Worm (Caenorhabditis elegans): ENCODE results near the gene casy-1.

Gene casy-1

DNA sequence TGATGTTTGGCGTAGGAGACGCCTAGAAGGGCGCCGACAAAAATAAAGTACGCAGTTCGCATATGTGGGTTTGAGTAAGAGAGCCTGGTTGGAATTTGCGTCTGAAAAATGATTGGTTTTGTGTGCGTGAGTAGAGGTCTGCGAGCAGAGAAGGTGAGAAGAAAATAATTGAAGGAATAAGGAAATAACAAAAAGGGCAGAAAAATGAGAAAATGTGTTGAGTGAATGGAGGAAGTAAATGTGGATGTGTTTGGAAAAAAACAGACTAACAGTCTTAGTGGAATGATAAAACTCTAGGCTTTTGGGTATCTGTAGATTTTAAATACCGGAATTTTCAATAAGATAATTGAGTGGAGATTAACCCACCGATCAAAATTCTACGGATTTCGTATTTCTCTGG is at the start of gene casy-1:
casy-1 (minus strand) TSS at position 101 of the 400 bp plus-strand sequence.
- no peak for TF ChIP-seq peb-1 (tag; optimal IDR thresholded peaks at IDR 0.05)
- TF ChIP-seq C34F6.9 (tag; optimal IDR thresholded peaks at IDR 0.05), result no peak
- no peak for TF ChIP-seq alr-1 (tag; optimal IDR thresholded peaks at IDR 0.05)
- no peak for TF ChIP-seq unc-55 (GFP tag; optimal IDR thresholded peaks at IDR 0.05)
- TF ChIP-seq sma-9 (GFP tag; optimal IDR thresholded peaks at IDR 0.05), result no peak
- TF ChIP-seq sma-9 (tag; optimal IDR thresholded peaks at IDR 0.05), result no peak

DNA sequence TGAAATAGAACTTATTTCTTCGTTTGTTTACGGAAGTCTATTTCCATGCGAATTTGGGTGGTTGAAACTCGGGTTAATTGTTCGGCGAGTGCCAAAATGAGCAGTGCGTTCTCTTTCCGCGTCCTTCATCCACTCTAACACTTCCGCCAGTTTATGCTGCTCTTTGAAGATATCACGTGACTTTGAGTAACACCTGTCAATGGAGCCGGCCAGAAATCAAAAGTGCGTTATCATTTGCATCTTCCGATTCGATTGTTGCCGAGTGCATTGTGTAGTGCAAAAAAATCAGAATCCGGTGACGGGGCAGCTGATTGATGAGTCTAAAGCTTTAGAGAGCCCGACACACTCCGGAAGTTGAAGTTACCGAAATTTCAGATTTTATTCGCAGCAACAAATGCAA is 44.5 kb upstream of the casy-1 start:
- no peak for TF ChIP-seq mdl-1 (tag; optimal IDR thresholded peaks at IDR 0.05)
- no peak for TF ChIP-seq egl-27 (tag; optimal IDR thresholded peaks at IDR 0.05)
- TF ChIP-seq elt-3 (tag; optimal IDR thresholded peaks at IDR 0.05), result no peak
- TF ChIP-seq zag-1 (tag; optimal IDR thresholded peaks at IDR 0.05), result no peak
- no peak for TF ChIP-seq gmeb-1 (tag; optimal IDR thresholded peaks at IDR 0.05)
- TF ChIP-seq nhr-12 (tag; optimal IDR thresholded peaks at IDR 0.05), result no peak
- no peak for TF ChIP-seq ceh-16 (tag; optimal IDR thresholded peaks at IDR 0.05)
- no peak for TF ChIP-seq nhr-21 (tag; optimal IDR thresholded peaks at IDR 0.05)
- no peak for TF ChIP-seq ceh-82 (tag; optimal IDR thresholded peaks at IDR 0.05)
- TF ChIP-seq nhr-129 (tag; optimal IDR thresholded peaks at IDR 0.05), result no peak

DNA sequence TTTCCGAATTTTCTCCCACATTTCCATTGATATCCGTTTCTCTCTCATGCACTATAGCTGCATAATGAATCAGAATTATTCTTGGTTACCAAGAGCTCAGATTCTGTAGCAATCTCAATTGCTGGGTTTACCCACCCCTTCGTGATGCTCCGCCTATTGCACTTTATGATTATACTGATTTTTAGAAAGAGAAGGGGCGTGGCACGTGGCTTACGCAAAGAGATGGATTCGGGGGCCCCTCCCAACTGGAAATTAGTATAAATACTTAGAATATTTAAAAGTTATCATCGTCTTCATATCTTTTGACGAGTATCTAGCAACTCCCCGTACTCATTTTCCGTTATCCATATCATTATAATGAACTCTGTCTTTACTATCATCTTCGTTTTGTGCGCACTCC is 43.7 kb upstream of the casy-1 start, which contains the start of gene ins-6:
ins-6 (plus strand) TSS at position 301 of the 400 bp plus-strand sequence.
- no peak for TF ChIP-seq F13H6.1 (tag; optimal IDR thresholded peaks at IDR 0.05)
- no peak for TF ChIP-seq zag-1 (tag; optimal IDR thresholded peaks at IDR 0.05)
- TF ChIP-seq ztf-11 (tag; optimal IDR thresholded peaks at IDR 0.05), result no peak
- TF ChIP-seq lin-13 (GFP tag; optimal IDR thresholded peaks at IDR 0.05), result no peak
- no peak for TF ChIP-seq ceh-82 (tag; optimal IDR thresholded peaks at IDR 0.05)
- no peak for TF ChIP-seq egl-27 (tag; optimal IDR thresholded peaks at IDR 0.05)
- TF ChIP-seq sma-9 (GFP tag; optimal IDR thresholded peaks at IDR 0.05), result no peak
- TF ChIP-seq sma-9 (tag; optimal IDR thresholded peaks at IDR 0.05), result no peak
- no peak for TF ChIP-seq nhr-129 (tag; optimal IDR thresholded peaks at IDR 0.05)
- TF ChIP-seq fos-1 (tag; optimal IDR thresholded peaks at IDR 0.05), result no peak
- TF ChIP-seq nhr-23 (tag; optimal IDR thresholded peaks at IDR 0.05), result no peak
- no peak for TF ChIP-seq snpc-4 (tag; optimal IDR thresholded peaks at IDR 0.05)
- no peak for TF ChIP-seq unc-55 (GFP tag; optimal IDR thresholded peaks at IDR 0.05)
- TF ChIP-seq mdl-1 (tag; optimal IDR thresholded peaks at IDR 0.05), result no peak
- TF ChIP-seq unc-39 (tag; optimal IDR thresholded peaks at IDR 0.05), result no peak
- no peak for TF ChIP-seq lsy-2 (tag; optimal IDR thresholded peaks at IDR 0.05)

ce11 chrII:5997257-5997656 is 40.8 kb upstream of the casy-1 start, which contains the start of gene ins-5:
ins-5 (plus strand) TSS chrII:5997557.
- TF ChIP-seq ama-1 (optimal IDR thresholded peaks at IDR 0.05) (no peak), ztf-1 (GFP tag; conservative IDR thresholded peaks at IDR 0.05) (no peak), nhr-11 (tag; optimal IDR thresholded peaks at IDR 0.05) (no peak), fos-1 (tag; optimal IDR thresholded peaks at IDR 0.05) (no peak), ZK546.5 (tag; optimal IDR thresholded peaks at IDR 0.05) (no peak), unc-62 (GFP tag; optimal IDR thresholded peaks at IDR 0.05) (no peak), nhr-6 (tag; optimal IDR thresholded peaks at IDR 0.05) (no peak), nhr-25 (tag; optimal IDR thresholded peaks at IDR 0.05) (no peak), unc-55 (GFP tag; optimal IDR thresholded peaks at IDR 0.05) (no peak), lin-11 (tag; optimal IDR thresholded peaks at IDR 0.05) (no peak), C34F6.9 (tag; optimal IDR thresholded peaks at IDR 0.05) (no peak), peb-1 (tag; optimal IDR thresholded peaks at IDR 0.05) (no peak), alr-1 (tag; optimal IDR thresholded peaks at IDR 0.05) (no peak), ceh-82 (tag; optimal IDR thresholded peaks at IDR 0.05) (no peak), lsy-2 (tag; optimal IDR thresholded peaks at IDR 0.05) (no peak), ztf-4 (tag; optimal IDR thresholded peaks at IDR 0.05) (no peak), nhr-129 (tag; optimal IDR thresholded peaks at IDR 0.05) (no peak)

DNA sequence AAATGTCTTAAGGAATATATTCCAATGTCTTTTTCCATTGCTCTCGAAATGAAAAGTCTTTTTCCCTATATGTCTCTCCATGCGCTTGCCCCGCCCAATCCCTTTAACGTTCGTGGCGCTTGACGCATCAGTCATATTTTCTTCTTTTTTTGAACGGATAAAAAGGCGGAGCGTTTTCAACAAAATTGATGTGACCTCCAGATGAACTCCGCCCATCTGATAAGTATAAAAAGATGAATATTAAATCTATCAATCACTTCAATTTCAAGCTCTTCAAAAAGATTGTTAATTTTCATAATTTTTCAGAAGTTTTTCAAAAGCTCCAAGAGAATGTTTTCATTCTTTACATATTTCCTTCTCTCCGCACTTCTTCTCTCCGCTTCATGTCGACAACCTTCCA is 39.6 kb upstream of the casy-1 start, which contains the start of gene ins-4:
ins-4 (plus strand) TSS at position 301 of the 400 bp plus-strand sequence.
- TF ChIP-seq lsy-2 (tag; optimal IDR thresholded peaks at IDR 0.05), result no peak
- TF ChIP-seq ama-1 (optimal IDR thresholded peaks at IDR 0.05), result no peak
- no peak for TF ChIP-seq ztf-11 (tag; optimal IDR thresholded peaks at IDR 0.05)
- TF ChIP-seq mdl-1 (tag; optimal IDR thresholded peaks at IDR 0.05), result no peak
- TF ChIP-seq nhr-25 (tag; optimal IDR thresholded peaks at IDR 0.05), result no peak
- no peak for TF ChIP-seq nhr-21 (tag; optimal IDR thresholded peaks at IDR 0.05)
- no peak for TF ChIP-seq nhr-6 (tag; optimal IDR thresholded peaks at IDR 0.05)
- no peak for TF ChIP-seq lin-39 (tag; optimal IDR thresholded peaks at IDR 0.05)
- TF ChIP-seq nhr-23 (tag; optimal IDR thresholded peaks at IDR 0.05), result no peak
- TF ChIP-seq sem-4 (tag; optimal IDR thresholded peaks at IDR 0.05), result no peak
- no peak for TF ChIP-seq nhr-12 (tag; optimal IDR thresholded peaks at IDR 0.05)
- TF ChIP-seq aly-2 (tag; optimal IDR thresholded peaks at IDR 0.05), result no peak
- TF ChIP-seq crh-2 (tag; optimal IDR thresholded peaks at IDR 0.05), result no peak
- TF ChIP-seq lin-13 (GFP tag; optimal IDR thresholded peaks at IDR 0.05), result no peak
- no peak for TF ChIP-seq nhr-77 (tag; optimal IDR thresholded peaks at IDR 0.05)
